Fruit fly (Drosophila melanogaster): Measurements from ENCODE around the gene Tbh.

The Tbh gene

DNA sequence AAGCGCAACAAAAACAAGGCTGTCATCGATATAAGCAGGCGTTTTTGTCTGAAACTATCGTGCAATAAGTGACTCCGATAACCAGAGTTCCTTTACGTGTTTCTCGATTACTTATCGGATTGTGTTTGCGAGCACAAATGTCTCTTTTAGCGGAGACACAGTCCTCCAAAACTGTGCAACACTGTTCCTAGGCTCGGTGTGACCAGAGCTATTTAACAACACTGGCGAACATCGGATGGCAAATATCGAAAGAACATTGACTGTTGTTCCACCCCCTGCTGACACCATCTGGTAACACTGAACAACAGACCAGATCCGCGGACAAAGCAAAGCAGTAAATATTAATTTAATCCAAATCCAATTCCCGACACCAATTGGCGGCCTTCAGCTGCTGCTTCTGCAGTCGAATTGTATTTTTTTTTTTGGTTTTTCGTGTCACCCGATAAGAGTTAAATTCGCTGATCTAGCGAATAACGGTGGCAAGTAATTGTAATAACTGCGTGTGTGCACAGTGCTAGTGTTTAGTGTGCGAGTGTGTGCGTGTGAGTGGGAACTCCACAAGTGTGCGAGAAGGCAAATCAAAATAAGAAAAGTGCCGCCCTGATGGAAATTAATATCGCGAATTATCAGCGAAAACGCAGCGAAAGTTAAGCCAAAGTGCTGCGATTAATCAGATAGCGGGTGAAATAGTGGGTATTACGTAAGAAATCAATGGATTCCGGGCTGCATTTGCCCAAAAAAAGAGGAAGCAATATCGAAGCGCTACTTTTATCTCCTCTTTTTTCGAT lies 66.1 kb downstream of the Tbh start, which contains the start of gene mys:
Gene mys, plus strand, starts transcription at position 254 of the 788 bp plus-strand sequence.
- no peak for TF ChIP-seq pan (optimal IDR thresholded peaks at IDR 0.05)
- no peak for TF ChIP-seq Dll (optimal IDR thresholded peaks at IDR 0.05)
- TF ChIP-seq CG8478 (optimal IDR thresholded peaks at IDR 0.05), result no peak
- no peak for TF ChIP-seq EcR (GFP tag; optimal IDR thresholded peaks at IDR 0.05)
- no peak for TF ChIP-seq usp (GFP tag; optimal IDR thresholded peaks at IDR 0.05)
- TF ChIP-seq psq (optimal IDR thresholded peaks at IDR 0.05), result no peak

DNA sequence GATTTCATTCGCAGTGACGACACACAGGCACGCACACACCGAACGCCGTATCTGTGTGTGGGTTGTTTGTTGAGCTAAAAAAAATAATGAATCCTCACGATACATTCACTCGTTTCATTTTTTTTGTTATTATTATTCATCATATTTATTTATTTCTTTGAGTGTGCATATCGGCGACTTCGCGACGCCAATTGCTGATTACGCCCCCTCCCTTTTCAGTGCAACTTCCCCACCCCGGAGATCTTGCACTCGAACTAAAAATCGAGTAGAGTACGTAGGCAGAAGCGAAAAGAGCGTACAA lies 66.6 kb downstream of the Tbh start:
- TF ChIP-seq EcR (GFP tag; optimal IDR thresholded peaks at IDR 0.05) (no peak), pan (optimal IDR thresholded peaks at IDR 0.05) (no peak), usp (GFP tag; optimal IDR thresholded peaks at IDR 0.05) (no peak), CG8478 (optimal IDR thresholded peaks at IDR 0.05) (no peak)

DNA sequence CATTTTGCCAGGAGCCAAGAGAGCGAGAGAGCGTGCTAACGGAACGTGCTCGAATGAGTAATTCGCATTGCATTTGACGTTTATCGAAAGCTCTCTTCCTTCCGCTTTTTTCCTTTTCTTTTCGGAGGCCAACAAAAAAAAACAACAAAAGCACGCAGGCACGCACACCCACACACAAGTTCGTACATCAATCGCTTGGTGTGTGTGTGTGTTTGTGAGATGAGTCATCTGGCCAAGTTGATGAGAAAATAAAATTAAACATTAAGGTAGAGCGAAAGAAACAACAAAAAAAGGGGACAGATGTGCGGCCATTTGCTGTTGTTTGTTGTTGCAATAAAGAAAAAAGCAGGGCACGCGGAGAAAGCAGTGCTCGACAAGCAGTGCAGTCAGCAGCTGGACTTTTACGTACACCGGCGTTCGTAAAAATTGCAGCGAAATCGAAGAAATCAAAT lies 67.8 kb downstream of the Tbh start:
- no peak for TF ChIP-seq Dll (optimal IDR thresholded peaks at IDR 0.05)
- no peak for TF ChIP-seq EcR (GFP tag; optimal IDR thresholded peaks at IDR 0.05)
- TF ChIP-seq pan (optimal IDR thresholded peaks at IDR 0.05), result no peak
- TF ChIP-seq usp (GFP tag; optimal IDR thresholded peaks at IDR 0.05), result no peak
- TF ChIP-seq CG8478 (optimal IDR thresholded peaks at IDR 0.05), result no peak
- TF ChIP-seq psq (optimal IDR thresholded peaks at IDR 0.05), result no peak

DNA sequence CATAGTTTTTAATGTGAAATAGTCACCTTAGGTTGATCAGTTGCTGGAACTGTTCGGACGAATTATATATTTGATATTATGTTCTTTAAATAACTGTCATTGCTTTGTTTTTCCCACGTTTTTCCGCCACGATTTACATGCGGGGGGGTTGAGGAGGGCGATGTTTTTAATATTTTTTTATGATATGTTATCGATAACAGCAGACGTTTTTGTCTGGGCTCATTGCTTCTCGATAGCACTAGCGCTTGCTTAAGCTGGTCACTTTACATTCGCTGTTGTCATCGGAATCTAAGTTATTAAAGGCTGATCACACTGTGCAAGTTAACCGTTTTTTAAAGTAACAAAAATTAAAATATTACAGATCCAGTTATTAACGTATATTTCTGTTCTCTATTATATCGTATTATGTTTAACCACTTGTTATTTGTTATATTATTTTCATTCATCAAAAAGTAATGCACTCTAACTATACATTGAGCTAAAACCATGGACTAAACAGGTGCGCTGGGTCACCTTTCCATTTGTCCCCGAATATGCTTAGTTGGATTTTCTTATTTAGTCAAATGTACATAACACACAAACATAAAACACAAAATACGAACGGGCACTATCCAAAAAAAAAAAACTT lies 79.9 kb downstream of the Tbh start, which contains the start of the genes Upf2 and CG1571:
Gene Upf2, minus strand, starts transcription at position 167 of the 628 bp plus-strand sequence.
Gene CG1571, plus strand, starts transcription at position 578 of the 628 bp plus-strand sequence.
- TF ChIP-seq pan (optimal IDR thresholded peaks at IDR 0.05) (no peak), CG8478 (optimal IDR thresholded peaks at IDR 0.05) (no peak), EcR (GFP tag; optimal IDR thresholded peaks at IDR 0.05) (no peak), Dll (optimal IDR thresholded peaks at IDR 0.05) (no peak), psq (optimal IDR thresholded peaks at IDR 0.05) (no peak), usp (GFP tag; optimal IDR thresholded peaks at IDR 0.05) (no peak)

All from whole organism.